Fruit fly (Drosophila melanogaster): Measurements from ENCODE around the gene wor.

dm6 chr2L:15392371-15392770 lies 33.0 kb downstream of the wor start:
- TF ChIP-seq fkh (GFP tag; optimal IDR thresholded peaks at IDR 0.05): no peak
- TF ChIP-seq Sox102F (GFP tag; optimal IDR thresholded peaks at IDR 0.05): peak; percentile 7
- peak; percentile 84 for TF ChIP-seq Lpt (GFP tag; optimal IDR thresholded peaks at IDR 0.05)
- TF ChIP-seq CG34406 (GFP tag; optimal IDR thresholded peaks at IDR 0.05): peak; percentile 49
- TF ChIP-seq CG11762 (GFP tag; optimal IDR thresholded peaks at IDR 0.05; ENCODE audit: insufficient read depth): no peak
- peak; percentile 68 for TF ChIP-seq Sox14 (GFP tag; optimal IDR thresholded peaks at IDR 0.05)
- peak; percentile 81 for TF ChIP-seq Eip78C (GFP tag)
- TF ChIP-seq CG6163 (GFP tag; IDR thresholded peaks at IDR 0.05): peak; percentile 69
- no peak for TF ChIP-seq CG6854 (GFP tag; optimal IDR thresholded peaks at IDR 0.05)
- no peak for TF ChIP-seq CG8319 (GFP tag; optimal IDR thresholded peaks at IDR 0.05)
- peak; percentile 81 for TF ChIP-seq net (GFP tag; optimal IDR thresholded peaks at IDR 0.05)
- TF ChIP-seq salr (GFP tag; optimal IDR thresholded peaks at IDR 0.05): peak; percentile 43 to 78
- peak; percentile 57 for TF ChIP-seq CG8632 (GFP tag; optimal IDR thresholded peaks at IDR 0.05)
- no peak for TF ChIP-seq CG9139 (GFP tag; optimal IDR thresholded peaks at IDR 0.05)

All from whole organism, prepupa.